Worm (Caenorhabditis elegans) whole organism, L1 larva: ENCODE results near the gene unc-39.

Experiments used
- C16A3.4 ChIP-seq: fragments of 150-350 bp; optimal IDR thresholded peaks from 2 replicates; lab custom pipeline; 2014; ENCODE audit warnings: missing biosample characterization, missing genetic modification characterization
- aha-1 ChIP-seq: fragments of 150-350 bp; optimal IDR thresholded peaks from 2 replicates; lab custom pipeline; 2014; ENCODE audit warnings: missing biosample characterization, missing genetic modification characterization
- alr-1 ChIP-seq: fragments of 200-800 bp; sonication (Bioruptor generic); optimal IDR thresholded peaks from 2 replicates; lab custom pipeline; 2018; ENCODE audit warnings: borderline replicate concordance, mild to moderate bottlenecking, missing genetic modification characterization, missing compliant biosample characterization
- blmp-1 ChIP-seq: fragments of 150-350 bp; optimal IDR thresholded peaks from 2 replicates; lab custom pipeline; 2014; ENCODE audit warnings: missing biosample characterization, missing genetic modification characterization
- ceh-63 ChIP-seq: fragments of 200-800 bp; sonication (Bioruptor generic); optimal IDR thresholded peaks from 2 replicates; lab custom pipeline; 2018; ENCODE audit warnings: mild to moderate bottlenecking, missing genetic modification characterization, missing compliant biosample characterization
- ceh-8 ChIP-seq: fragments of 200-800 bp; sonication (Bioruptor generic); optimal IDR thresholded peaks from 2 replicates; lab custom pipeline; 2018; ENCODE audit warnings: mild to moderate bottlenecking, missing genetic modification characterization, moderate library complexity, missing compliant biosample characterization
- ceh-82 ChIP-seq, 3 experiments: fragments of 150-350 bp in 1 of 3; sonication (generic microtip) in 2 of 3; optimal IDR thresholded peaks; 2 replicates each; lab custom pipeline; 2014 to 2017; ENCODE audit warnings: missing biosample characterization in 3 of 3, missing genetic modification characterization in 3 of 3
- ces-1 ChIP-seq: fragments of 150-350 bp; optimal IDR thresholded peaks from 2 replicates; lab custom pipeline; 2014; ENCODE audit warnings: missing biosample characterization, missing genetic modification reagents, missing genetic modification characterization
- dpl-1 ChIP-seq, 3 experiments: fragments of 150-350 bp in 2 of 3; sonication (generic microtip) in 1 of 3; optimal IDR thresholded peaks; 2 replicates each; lab custom pipeline; 2014 to 2017; ENCODE audit warnings: missing biosample characterization in 3 of 3, missing genetic modification characterization in 3 of 3, missing genetic modification reagents in 3 of 3
- dsc-1 ChIP-seq: sonication (generic microtip); optimal IDR thresholded peaks from 2 replicates; lab custom pipeline; 2016; ENCODE audit warnings: mild to moderate bottlenecking, missing genetic modification characterization, missing compliant biosample characterization
- efl-1 ChIP-seq, 4 experiments: fragments of 150-350 bp; optimal IDR thresholded peaks in 3 of 4; peaks in 1 of 4; 1 replicate in 1 of 4; 2 replicates in 3 of 4; lab custom pipeline; 2014; ENCODE audit warnings: missing biosample characterization in 2 of 4, missing genetic modification characterization in 2 of 4, missing genetic modification reagents in 2 of 4
- efl-3 ChIP-seq: fragments of 200-800 bp; sonication (Bioruptor generic); optimal IDR thresholded peaks from 2 replicates; lab custom pipeline; 2018; ENCODE audit warnings: mild to moderate bottlenecking, missing genetic modification characterization, missing compliant biosample characterization
- elt-2 ChIP-seq: sonication (generic microtip); optimal IDR thresholded peaks from 2 replicates; lab custom pipeline; 2016; ENCODE audit warnings: missing genetic modification characterization, mild to moderate bottlenecking, inconsistent platforms, missing compliant biosample characterization, missing genetic modification reagents
- elt-3 ChIP-seq, 6 experiments: fragments of 150-350 bp in 1 of 6; sonication (generic microtip); optimal IDR thresholded peaks; 2 replicates each; lab custom pipeline; 2017 to 2018; ENCODE audit warnings: missing biosample characterization in 6 of 6, missing genetic modification characterization in 6 of 6, inconsistent platforms in 1 of 6
- hlh-17 ChIP-seq: fragments of 200-800 bp; sonication (Bioruptor generic); optimal IDR thresholded peaks from 2 replicates; lab custom pipeline; 2018; ENCODE audit warnings: missing genetic modification characterization, mild to moderate bottlenecking, missing compliant biosample characterization, moderate library complexity, borderline replicate concordance
- hlh-4 ChIP-seq: sonication (generic microtip); optimal IDR thresholded peaks from 2 replicates; lab custom pipeline; 2016; ENCODE audit warnings: mild to moderate bottlenecking, missing genetic modification characterization, missing compliant biosample characterization
- irx-1 ChIP-seq: sonication (generic microtip); optimal IDR thresholded peaks from 2 replicates; lab custom pipeline; 2016; ENCODE audit warnings: missing genetic modification characterization, missing compliant biosample characterization
- isw-1 ChIP-seq: fragments of 200-800 bp; sonication (Bioruptor generic); IDR thresholded peaks from 2 replicates; pipeline ENCODE4 v1.3.6; 2022; ENCODE audit warnings: missing genetic modification characterization, missing compliant biosample characterization
- jun-1 ChIP-seq: fragments of 150-350 bp; optimal IDR thresholded peaks from 2 replicates; lab custom pipeline; 2014; ENCODE audit warnings: missing biosample characterization, missing genetic modification reagents, missing genetic modification characterization
- lin-13 ChIP-seq: fragments of 150-350 bp; optimal IDR thresholded peaks from 2 replicates; lab custom pipeline; 2014; ENCODE audit warnings: missing biosample characterization, missing genetic modification reagents, missing genetic modification characterization
- lin-14 ChIP-seq: fragments of 200-800 bp; sonication (Bioruptor generic); optimal IDR thresholded peaks from 2 replicates; lab custom pipeline; 2018; ENCODE audit warnings: mild to moderate bottlenecking, missing genetic modification characterization, moderate library complexity, missing compliant biosample characterization
- lin-15B ChIP-seq: fragments of 150-350 bp; sonication (generic microtip); optimal IDR thresholded peaks from 3 replicates; lab custom pipeline; 2014; ENCODE audit warnings: missing biosample characterization, missing genetic modification characterization
- lin-35 ChIP-seq, 2 experiments: fragments of 150-350 bp; optimal IDR thresholded peaks; 2 replicates each; lab custom pipeline; 2014; ENCODE audit warnings: missing biosample characterization in 2 of 2, missing genetic modification characterization in 2 of 2, missing genetic modification reagents in 2 of 2
- lin-39 ChIP-seq: fragments of 150-350 bp; optimal IDR thresholded peaks from 2 replicates; lab custom pipeline; 2014; ENCODE audit warnings: missing biosample characterization, missing genetic modification reagents, missing genetic modification characterization
- lir-3 ChIP-seq: sonication (generic microtip); optimal IDR thresholded peaks from 2 replicates; lab custom pipeline; 2016; ENCODE audit warnings: mild to moderate bottlenecking, missing genetic modification characterization, moderate library complexity, missing compliant biosample characterization; ENCODE audit not compliant: poor library complexity
- lsy-2 ChIP-seq, 2 experiments: fragments of 150-350 bp; optimal IDR thresholded peaks; 2 replicates each; lab custom pipeline; 2014; ENCODE audit warnings: missing biosample characterization in 2 of 2, missing genetic modification characterization in 2 of 2
- mab-9 ChIP-seq: fragments of 200-800 bp; sonication (Bioruptor generic); IDR thresholded peaks from 2 replicates; pipeline ENCODE4 v1.3.6; 2022; ENCODE audit warnings: missing genetic modification reagents, missing genetic modification characterization, missing compliant biosample characterization
- nhr-12 ChIP-seq: sonication (generic microtip); optimal IDR thresholded peaks from 2 replicates; lab custom pipeline; 2017; ENCODE audit warnings: missing biosample characterization, missing genetic modification characterization
- nhr-19 ChIP-seq: fragments of 200-800 bp; sonication (Bioruptor generic); conservative IDR thresholded peaks from 2 replicates; pipeline ENCODE4 v1.3.6; 2022; ENCODE audit warnings: missing genetic modification characterization, missing compliant biosample characterization
- nhr-20 ChIP-seq: sonication (generic microtip); optimal IDR thresholded peaks from 2 replicates; lab custom pipeline; 2016; ENCODE audit warnings: mild to moderate bottlenecking, missing genetic modification characterization, missing compliant biosample characterization
- nhr-47 ChIP-seq: sonication (generic microtip); optimal IDR thresholded peaks from 2 replicates; lab custom pipeline; 2016; ENCODE audit warnings: mild to moderate bottlenecking, missing genetic modification characterization, moderate library complexity, missing compliant biosample characterization
- nhr-71 ChIP-seq: sonication (generic microtip); optimal IDR thresholded peaks from 2 replicates; lab custom pipeline; 2016; ENCODE audit warnings: mild to moderate bottlenecking, missing genetic modification characterization, moderate library complexity, missing compliant biosample characterization
- nhr-77 ChIP-seq: fragments of 150-350 bp; optimal IDR thresholded peaks from 2 replicates; lab custom pipeline; 2014; ENCODE audit warnings: missing biosample characterization, missing genetic modification characterization
- nhr-84 ChIP-seq: sonication (generic microtip); optimal IDR thresholded peaks from 2 replicates; lab custom pipeline; 2017; ENCODE audit warnings: missing biosample characterization, missing genetic modification characterization
- nhr-85 ChIP-seq: sonication (generic microtip); peaks from one replicate; lab custom pipeline; 2016; ENCODE audit warnings: missing genetic modification characterization, inconsistent platforms, missing compliant biosample characterization
- pax-3 ChIP-seq: fragments of 200-800 bp; sonication (Bioruptor generic); optimal IDR thresholded peaks from 2 replicates; lab custom pipeline; 2018; ENCODE audit warnings: mild to moderate bottlenecking, missing genetic modification characterization, moderate library complexity, missing compliant biosample characterization
- rnt-1 ChIP-seq: sonication (generic microtip); optimal IDR thresholded peaks from 2 replicates; lab custom pipeline; 2016; ENCODE audit warnings: mild to moderate bottlenecking, missing genetic modification characterization, moderate library complexity, missing compliant biosample characterization
- skn-1 ChIP-seq: fragments of 150-350 bp; optimal IDR thresholded peaks from 2 replicates; lab custom pipeline; 2014; ENCODE audit warnings: missing biosample characterization, missing genetic modification characterization
- snpc-4 ChIP-seq: fragments of 150-350 bp; optimal IDR thresholded peaks from 2 replicates; lab custom pipeline; 2014; ENCODE audit warnings: missing biosample characterization, missing genetic modification characterization
- sox-4 ChIP-seq: sonication (generic microtip); optimal IDR thresholded peaks from 2 replicates; lab custom pipeline; 2016; ENCODE audit warnings: missing genetic modification characterization, missing compliant biosample characterization
- sptf-1 ChIP-seq: fragments of 150-350 bp; optimal IDR thresholded peaks from 2 replicates; lab custom pipeline; 2014; ENCODE audit warnings: missing biosample characterization, missing genetic modification characterization
- sup-37 ChIP-seq: fragments of 200-800 bp; sonication (Bioruptor generic); optimal IDR thresholded peaks from 2 replicates; lab custom pipeline; 2018; ENCODE audit warnings: mild to moderate bottlenecking, missing genetic modification characterization, missing compliant biosample characterization
- swsn-7 ChIP-seq: sonication (generic microtip); optimal IDR thresholded peaks from 2 replicates; lab custom pipeline; 2016; ENCODE audit warnings: missing genetic modification characterization, missing compliant biosample characterization
- tbx-2 ChIP-seq: sonication (generic microtip); optimal IDR thresholded peaks from 2 replicates; lab custom pipeline; 2016; ENCODE audit warnings: missing genetic modification characterization, missing compliant biosample characterization
- tlp-1 ChIP-seq: fragments of 150-350 bp; optimal IDR thresholded peaks from 2 replicates; lab custom pipeline; 2014; ENCODE audit warnings: missing biosample characterization, missing genetic modification characterization
- unc-130 ChIP-seq: fragments of 150-350 bp; optimal IDR thresholded peaks from 2 replicates; lab custom pipeline; 2017; ENCODE audit warnings: missing biosample characterization, missing genetic modification characterization, inconsistent platforms
- unc-86 ChIP-seq: sonication (generic microtip); optimal IDR thresholded peaks from 2 replicates; lab custom pipeline; 2016; ENCODE audit warnings: missing genetic modification characterization, missing compliant biosample characterization
- unc-98 ChIP-seq: fragments of 200-800 bp; sonication (Bioruptor generic); IDR thresholded peaks from 2 replicates; pipeline ENCODE4 v1.3.6; 2022; ENCODE audit warnings: missing genetic modification characterization, missing compliant biosample characterization
- vab-15 ChIP-seq: sonication (generic microtip); optimal IDR thresholded peaks from 2 replicates; lab custom pipeline; 2017; ENCODE audit warnings: missing genotype, mild to moderate bottlenecking, missing genetic modification characterization, missing compliant biosample characterization
- xbp-1 ChIP-seq: sonication (generic microtip); optimal IDR thresholded peaks from 2 replicates; lab custom pipeline; 2016; ENCODE audit warnings: missing genetic modification characterization, missing compliant biosample characterization
- zag-1 ChIP-seq: fragments of 150-350 bp; optimal IDR thresholded peaks from 2 replicates; lab custom pipeline; 2014; ENCODE audit warnings: missing biosample characterization, missing genetic modification characterization

Gene unc-39

ce11 chrV:14424958-14425492 is 52.2 kb downstream of the unc-39 start, which contains the start of gene rrsr-1:
Gene rrsr-1 (minus strand): TSS chrV:14425008.
- no peak for TF ChIP-seq aha-1
- TF ChIP-seq xbp-1 (tag; lab: Kevin White, UChicago): peak; percentile 49
- TF ChIP-seq dsc-1: peak; percentile 36
- TF ChIP-seq lin-35 (GFP tag; optimal IDR thresholded peaks at IDR 0.05; lab: Kevin White, UChicago): peak in 1 of 2 experiments; percentile 54
- peak; percentile 19 for TF ChIP-seq unc-86 (tag; lab: Kevin White, UChicago)
- TF ChIP-seq vab-15 (tag; lab: Kevin White, UChicago): no peak
- TF ChIP-seq lin-14 (GFP tag; lab: Kevin White, UChicago): no peak
- peak in 1 of 2 experiments; percentile 40 for TF ChIP-seq lsy-2 (tag; optimal IDR thresholded peaks at IDR 0.05; lab: Kevin White, UChicago)
- peak; percentile 49 to 58 for TF ChIP-seq efl-1 (optimal IDR thresholded peaks at IDR 0.05; lab: Kevin White, UChicago)
- TF ChIP-seq efl-1 (GFP tag; optimal IDR thresholded peaks at IDR 0.05 in 1 of 2; lab: Kevin White, UChicago): peak; percentile 32 to 96
- no peak for TF ChIP-seq sptf-1
- peak; percentile 47 for TF ChIP-seq nhr-20
- TF ChIP-seq nhr-12 (tag; lab: Kevin White, UChicago): no peak
- peak; percentile 25 for TF ChIP-seq pax-3 (tag; lab: Kevin White, UChicago)
- TF ChIP-seq zag-1 (tag; lab: Kevin White, UChicago): no peak
- TF ChIP-seq jun-1: no peak
- TF ChIP-seq isw-1 (GFP tag; lab: Robert Waterston, UW): peak; percentile 3; the same call in 1 of the 2 replicates
- peak; percentile 57 for TF ChIP-seq snpc-4
- TF ChIP-seq nhr-85 (tag; lab: Kevin White, UChicago): no peak
- TF ChIP-seq sup-37 (GFP tag; lab: Kevin White, UChicago): no peak
- peak; percentile 74 for TF ChIP-seq skn-1 (tag; lab: Kevin White, UChicago)
- peak; percentile 42 for TF ChIP-seq tbx-2
- peak; percentile 15 for TF ChIP-seq sox-4 (tag; lab: Kevin White, UChicago)
- TF ChIP-seq nhr-84: no peak
- no peak for TF ChIP-seq ces-1 (GFP tag; lab: Kevin White, UChicago)
- peak; percentile 21 for TF ChIP-seq blmp-1
- peak; percentile 15 for TF ChIP-seq lir-3 (tag; lab: Kevin White, UChicago)
- TF ChIP-seq lin-15B: no peak
- TF ChIP-seq unc-130: peak; percentile 75
- no peak for TF ChIP-seq mab-9 (GFP tag; lab: Robert Waterston, UW)
- no peak for TF ChIP-seq elt-3 (tag; optimal IDR thresholded peaks at IDR 0.05; lab: Kevin White, UChicago)
- peak; percentile 42 for TF ChIP-seq nhr-19 (GFP tag; lab: Robert Waterston, UW)
- peak; percentile 6 for TF ChIP-seq lin-39
- peak in 2 of 3 experiments; percentile 20 to 34 for TF ChIP-seq ceh-82 (tag; optimal IDR thresholded peaks at IDR 0.05; lab: Kevin White, UChicago)
- TF ChIP-seq irx-1: peak; percentile 29
- TF ChIP-seq hlh-17 (GFP tag; lab: Kevin White, UChicago): no peak
- TF ChIP-seq hlh-4 (tag; lab: Kevin White, UChicago): no peak
- peak; percentile 68 for TF ChIP-seq nhr-47 (tag; lab: Kevin White, UChicago)
- TF ChIP-seq nhr-77 (tag; lab: Kevin White, UChicago): no peak
- TF ChIP-seq nhr-71: no peak
- TF ChIP-seq dpl-1 (GFP tag; optimal IDR thresholded peaks at IDR 0.05; lab: Kevin White, UChicago): peak; percentile 35 to 47 (median 41)
- peak; percentile 23 for TF ChIP-seq C16A3.4 (tag; lab: Kevin White, UChicago)
- TF ChIP-seq lin-13 (GFP tag; lab: Kevin White, UChicago): no peak
- TF ChIP-seq ceh-8 (GFP tag; lab: Kevin White, UChicago): no peak
- no peak for TF ChIP-seq efl-3
- TF ChIP-seq tlp-1: no peak
- no peak for TF ChIP-seq ceh-63 (GFP tag; lab: Kevin White, UChicago)
- peak; percentile 64 for TF ChIP-seq swsn-7 (tag; lab: Kevin White, UChicago)
- no peak for TF ChIP-seq unc-98 (GFP tag; lab: Robert Waterston, UW)
- TF ChIP-seq rnt-1 (tag; lab: Kevin White, UChicago): peak; percentile 78
- no peak for TF ChIP-seq elt-2 (tag; lab: Kevin White, UChicago)
- no peak for TF ChIP-seq alr-1 (tag; lab: Kevin White, UChicago)
